Worm (Caenorhabditis elegans): ENCODE results near the gene dmd-8.

The dmd-8 gene

ce11 chrV:349054-349453 lies 12.8 kb upstream of the dmd-8 start, which contains the start of gene atg-9 (continued):
- TF ChIP-seq Y116A8C.19 (tag; optimal IDR thresholded peaks at IDR 0.05; ENCODE audit: borderline replicate concordance) (no peak), nhr-90 (tag; optimal IDR thresholded peaks at IDR 0.05; ENCODE audit: poor library complexity) (peak; percentile 68), nhr-47 (tag; optimal IDR thresholded peaks at IDR 0.05) (peak; percentile 63), ceh-8 (GFP tag; optimal IDR thresholded peaks at IDR 0.05) (peak; percentile 3), snpc-4 (tag; optimal IDR thresholded peaks at IDR 0.05) (peak; percentile 44), elt-2 (tag; optimal IDR thresholded peaks at IDR 0.05) (peak; percentile 36), mef-2 (tag; optimal IDR thresholded peaks at IDR 0.05) (no peak), vab-15 (tag; optimal IDR thresholded peaks at IDR 0.05) (peak; percentile 69), sptf-1 (tag; optimal IDR thresholded peaks at IDR 0.05) (no peak), xbp-1 (tag; optimal IDR thresholded peaks at IDR 0.05) (peak; percentile 40), elt-3 (tag; optimal IDR thresholded peaks at IDR 0.05) (peak in 3 of 6 experiments; percentile 47 to 70 (median 64)), ama-1 (optimal IDR thresholded peaks at IDR 0.05) (peak; percentile 67), fkh-8 (tag; optimal IDR thresholded peaks at IDR 0.05) (peak; percentile 68), nhr-85 (tag) (peak; percentile 89), unc-98 (GFP tag; IDR thresholded peaks at IDR 0.05) (no peak), mab-9 (GFP tag; IDR thresholded peaks at IDR 0.05) (0 out of 2 replicates have a peak, but pooled peaks have one; percentile 16), pag-3 (tag; optimal IDR thresholded peaks at IDR 0.05; ENCODE audit: borderline replicate concordance, insufficient read depth) (peak; percentile 37), C04F5.9 (tag; optimal IDR thresholded peaks at IDR 0.05) (no peak), nhr-76 (tag; optimal IDR thresholded peaks at IDR 0.05) (no peak), efl-1 (optimal IDR thresholded peaks at IDR 0.05) (peak; percentile 65 to 71), efl-1 (GFP tag; optimal IDR thresholded peaks at IDR 0.05 in 1 of 2) (peak; percentile 68 to 96), sox-4 (tag; optimal IDR thresholded peaks at IDR 0.05) (no peak), C34B4.2 (tag; optimal IDR thresholded peaks at IDR 0.05) (no peak), ztf-11 (tag; optimal IDR thresholded peaks at IDR 0.05) (peak in 1 of 2 experiments; percentile 32), tbx-2 (tag; optimal IDR thresholded peaks at IDR 0.05) (peak; percentile 43), C16A3.4 (tag; optimal IDR thresholded peaks at IDR 0.05) (peak; percentile 88), fkh-4 (tag; optimal IDR thresholded peaks at IDR 0.05; ENCODE audit: borderline replicate concordance) (no peak), grh-1 (GFP tag; IDR thresholded peaks at IDR 0.05) (peak; percentile 88), isw-1 (GFP tag; IDR thresholded peaks at IDR 0.05) (peak; percentile 31; the same call in 1 of the 2 replicates)

DNA sequence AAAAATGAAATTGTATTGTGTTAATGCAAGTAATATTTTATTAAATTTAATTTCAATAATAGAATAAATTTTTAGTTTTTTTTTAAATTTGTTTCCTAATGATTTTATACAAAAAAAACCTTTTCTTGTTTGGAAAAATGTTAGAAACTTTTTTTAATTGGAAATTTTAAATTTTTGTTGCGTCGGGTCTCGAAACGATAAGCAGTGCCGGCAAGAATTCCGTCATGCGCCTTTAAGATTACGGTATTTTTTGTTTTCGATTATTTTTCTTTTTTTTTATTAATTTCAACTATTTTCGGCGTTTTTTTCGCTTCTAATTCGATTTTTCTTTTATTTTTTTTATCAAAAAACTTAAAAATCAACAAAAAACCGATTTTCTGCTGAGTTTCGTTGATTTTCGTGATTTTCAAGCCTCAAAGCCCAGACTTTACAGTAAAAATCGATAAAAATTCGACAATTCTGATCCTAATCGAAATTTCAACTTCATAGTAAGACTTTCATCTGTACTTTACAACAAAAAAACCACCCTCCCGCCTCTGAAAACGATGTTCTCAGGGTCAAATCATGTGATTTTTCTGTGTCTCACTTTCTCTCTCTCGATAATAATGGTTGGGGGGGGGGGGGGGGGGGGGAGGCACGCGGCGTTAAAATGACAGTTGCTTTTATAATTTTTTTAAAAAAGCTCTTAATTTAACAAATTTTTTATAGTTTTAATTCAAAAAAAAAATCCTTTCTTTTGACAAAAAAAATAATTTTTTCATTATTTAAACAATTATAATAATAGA lies 11.5 kb upstream of the dmd-8 start:
- peak; percentile 91 for TF ChIP-seq lin-14 (GFP tag; optimal IDR thresholded peaks at IDR 0.05)
- TF ChIP-seq nhr-19 (GFP tag; conservative IDR thresholded peaks at IDR 0.05), result peak; percentile 20
- TF ChIP-seq nhr-85 (tag), result peak; percentile 75
- TF ChIP-seq lin-35 (GFP tag; optimal IDR thresholded peaks at IDR 0.05), result peak in 1 of 2 experiments; percentile 24
- TF ChIP-seq rnt-1 (tag; optimal IDR thresholded peaks at IDR 0.05), result peak; percentile 18
- no peak for TF ChIP-seq efl-1 (optimal IDR thresholded peaks at IDR 0.05)
- peak in 1 of 2 experiments; percentile 73 for TF ChIP-seq efl-1 (GFP tag; optimal IDR thresholded peaks at IDR 0.05 in 1 of 2)
- TF ChIP-seq blmp-1 (tag; optimal IDR thresholded peaks at IDR 0.05), result no peak
- TF ChIP-seq unc-130 (tag; optimal IDR thresholded peaks at IDR 0.05), result no peak
- TF ChIP-seq jun-1 (tag; optimal IDR thresholded peaks at IDR 0.05), result no peak
- TF ChIP-seq ceh-82 (tag; optimal IDR thresholded peaks at IDR 0.05), result no peak

ce11 chrV:346005-346404 lies 9.8 kb upstream of the dmd-8 start:
- no peak for TF ChIP-seq hlh-4 (tag; optimal IDR thresholded peaks at IDR 0.05)
